Worm (Caenorhabditis elegans) whole organism, L1 larva: ENCODE data around the gene str-93.

Experiments used
- C04F5.9 ChIP-seq: sonication (generic microtip); optimal IDR thresholded peaks from 2 replicates; lab custom pipeline; 2016; ENCODE audit warnings: missing genetic modification characterization, missing compliant biosample characterization
- C16A3.4 ChIP-seq: fragments of 150-350 bp; optimal IDR thresholded peaks from 2 replicates; lab custom pipeline; 2014; ENCODE audit warnings: missing biosample characterization, missing genetic modification characterization
- ceh-63 ChIP-seq: fragments of 200-800 bp; sonication (Bioruptor generic); optimal IDR thresholded peaks from 2 replicates; lab custom pipeline; 2018; ENCODE audit warnings: mild to moderate bottlenecking, missing genetic modification characterization, missing compliant biosample characterization
- dpl-1 ChIP-seq, 3 experiments: fragments of 150-350 bp in 2 of 3; sonication (generic microtip) in 1 of 3; optimal IDR thresholded peaks; 2 replicates each; lab custom pipeline; 2014 to 2017; ENCODE audit warnings: missing biosample characterization in 3 of 3, missing genetic modification characterization in 3 of 3, missing genetic modification reagents in 3 of 3
- dsc-1 ChIP-seq: sonication (generic microtip); optimal IDR thresholded peaks from 2 replicates; lab custom pipeline; 2016; ENCODE audit warnings: mild to moderate bottlenecking, missing genetic modification characterization, missing compliant biosample characterization
- efl-1 ChIP-seq, 4 experiments: fragments of 150-350 bp; optimal IDR thresholded peaks in 3 of 4; peaks in 1 of 4; 1 replicate in 1 of 4; 2 replicates in 3 of 4; lab custom pipeline; 2014; ENCODE audit warnings: missing biosample characterization in 2 of 4, missing genetic modification characterization in 2 of 4, missing genetic modification reagents in 2 of 4
- elt-2 ChIP-seq: sonication (generic microtip); optimal IDR thresholded peaks from 2 replicates; lab custom pipeline; 2016; ENCODE audit warnings: missing genetic modification characterization, mild to moderate bottlenecking, inconsistent platforms, missing compliant biosample characterization, missing genetic modification reagents
- fkh-10 ChIP-seq: sonication (generic microtip); optimal IDR thresholded peaks from 2 replicates; lab custom pipeline; 2017; ENCODE audit warnings: missing biosample characterization, missing genetic modification reagents, missing genetic modification characterization
- fos-1 ChIP-seq: fragments of 150-350 bp; optimal IDR thresholded peaks from 2 replicates; lab custom pipeline; 2014; ENCODE audit warnings: missing biosample characterization, missing genetic modification characterization
- hlh-17 ChIP-seq: fragments of 200-800 bp; sonication (Bioruptor generic); optimal IDR thresholded peaks from 2 replicates; lab custom pipeline; 2018; ENCODE audit warnings: missing genetic modification characterization, mild to moderate bottlenecking, missing compliant biosample characterization, moderate library complexity, borderline replicate concordance
- hpl-2 ChIP-seq: fragments of 150-350 bp; optimal IDR thresholded peaks from 2 replicates; lab custom pipeline; 2014; ENCODE audit warnings: missing biosample characterization, missing genetic modification reagents, missing genetic modification characterization
- jun-1 ChIP-seq: fragments of 150-350 bp; optimal IDR thresholded peaks from 2 replicates; lab custom pipeline; 2014; ENCODE audit warnings: missing biosample characterization, missing genetic modification reagents, missing genetic modification characterization
- lin-13 ChIP-seq: fragments of 150-350 bp; optimal IDR thresholded peaks from 2 replicates; lab custom pipeline; 2014; ENCODE audit warnings: missing biosample characterization, missing genetic modification reagents, missing genetic modification characterization
- lin-35 ChIP-seq, 2 experiments: fragments of 150-350 bp; optimal IDR thresholded peaks; 2 replicates each; lab custom pipeline; 2014; ENCODE audit warnings: missing biosample characterization in 2 of 2, missing genetic modification characterization in 2 of 2, missing genetic modification reagents in 2 of 2
- lsy-2 ChIP-seq, 2 experiments: fragments of 150-350 bp; optimal IDR thresholded peaks; 2 replicates each; lab custom pipeline; 2014; ENCODE audit warnings: missing biosample characterization in 2 of 2, missing genetic modification characterization in 2 of 2
- mab-9 ChIP-seq: fragments of 200-800 bp; sonication (Bioruptor generic); IDR thresholded peaks from 2 replicates; pipeline ENCODE4 v1.3.6; 2022; ENCODE audit warnings: missing genetic modification reagents, missing genetic modification characterization, missing compliant biosample characterization
- mdl-1 ChIP-seq, 2 experiments: fragments of 150-350 bp; optimal IDR thresholded peaks; 2 replicates each; lab custom pipeline; 2014 to 2017; ENCODE audit warnings: missing biosample characterization in 2 of 2, missing genetic modification characterization in 2 of 2, inconsistent platforms in 1 of 2
- mef-2 ChIP-seq: fragments of 150-350 bp; optimal IDR thresholded peaks from 2 replicates; lab custom pipeline; 2014; ENCODE audit warnings: missing biosample characterization, missing genetic modification characterization
- mep-1 ChIP-seq: fragments of 150-350 bp; optimal IDR thresholded peaks from 2 replicates; lab custom pipeline; 2014; ENCODE audit warnings: missing biosample characterization, missing genetic modification characterization
- nhr-11 ChIP-seq: fragments of 150-350 bp; optimal IDR thresholded peaks from 2 replicates; lab custom pipeline; 2014; ENCODE audit warnings: missing biosample characterization, missing genetic modification characterization
- nhr-19 ChIP-seq: fragments of 200-800 bp; sonication (Bioruptor generic); conservative IDR thresholded peaks from 2 replicates; pipeline ENCODE4 v1.3.6; 2022; ENCODE audit warnings: missing genetic modification characterization, missing compliant biosample characterization
- nhr-20 ChIP-seq: sonication (generic microtip); optimal IDR thresholded peaks from 2 replicates; lab custom pipeline; 2016; ENCODE audit warnings: mild to moderate bottlenecking, missing genetic modification characterization, missing compliant biosample characterization
- nhr-237 ChIP-seq: fragments of 150-350 bp; optimal IDR thresholded peaks from 2 replicates; lab custom pipeline; 2014; ENCODE audit warnings: missing biosample characterization, missing genetic modification characterization
- nhr-71 ChIP-seq: sonication (generic microtip); optimal IDR thresholded peaks from 2 replicates; lab custom pipeline; 2016; ENCODE audit warnings: mild to moderate bottlenecking, missing genetic modification characterization, moderate library complexity, missing compliant biosample characterization
- nhr-76 ChIP-seq: sonication (generic microtip); optimal IDR thresholded peaks from 2 replicates; lab custom pipeline; 2017; ENCODE audit warnings: missing biosample characterization, missing genetic modification characterization
- nhr-84 ChIP-seq: sonication (generic microtip); optimal IDR thresholded peaks from 2 replicates; lab custom pipeline; 2017; ENCODE audit warnings: missing biosample characterization, missing genetic modification characterization
- nhr-85 ChIP-seq: sonication (generic microtip); peaks from one replicate; lab custom pipeline; 2016; ENCODE audit warnings: missing genetic modification characterization, inconsistent platforms, missing compliant biosample characterization
- nhr-90 ChIP-seq: sonication (generic microtip); optimal IDR thresholded peaks from 2 replicates; lab custom pipeline; 2016; ENCODE audit warnings: mild to moderate bottlenecking, missing genetic modification characterization, missing compliant biosample characterization; ENCODE audit not compliant: poor library complexity
- pax-3 ChIP-seq: fragments of 200-800 bp; sonication (Bioruptor generic); optimal IDR thresholded peaks from 2 replicates; lab custom pipeline; 2018; ENCODE audit warnings: mild to moderate bottlenecking, missing genetic modification characterization, moderate library complexity, missing compliant biosample characterization
- pqm-1 ChIP-seq: sonication (generic microtip); optimal IDR thresholded peaks from 3 replicates; lab custom pipeline; 2017; ENCODE audit warnings: missing biosample characterization, missing genetic modification characterization
- rnt-1 ChIP-seq: sonication (generic microtip); optimal IDR thresholded peaks from 2 replicates; lab custom pipeline; 2016; ENCODE audit warnings: mild to moderate bottlenecking, missing genetic modification characterization, moderate library complexity, missing compliant biosample characterization
- snu-23 ChIP-seq: sonication (generic microtip); optimal IDR thresholded peaks from 2 replicates; lab custom pipeline; 2016; ENCODE audit warnings: missing genetic modification characterization, missing compliant biosample characterization
- sox-4 ChIP-seq: sonication (generic microtip); optimal IDR thresholded peaks from 2 replicates; lab custom pipeline; 2016; ENCODE audit warnings: missing genetic modification characterization, missing compliant biosample characterization
- sptf-1 ChIP-seq: fragments of 150-350 bp; optimal IDR thresholded peaks from 2 replicates; lab custom pipeline; 2014; ENCODE audit warnings: missing biosample characterization, missing genetic modification characterization
- sup-37 ChIP-seq: fragments of 200-800 bp; sonication (Bioruptor generic); optimal IDR thresholded peaks from 2 replicates; lab custom pipeline; 2018; ENCODE audit warnings: mild to moderate bottlenecking, missing genetic modification characterization, missing compliant biosample characterization
- swsn-7 ChIP-seq: sonication (generic microtip); optimal IDR thresholded peaks from 2 replicates; lab custom pipeline; 2016; ENCODE audit warnings: missing genetic modification characterization, missing compliant biosample characterization
- unc-98 ChIP-seq: fragments of 200-800 bp; sonication (Bioruptor generic); IDR thresholded peaks from 2 replicates; pipeline ENCODE4 v1.3.6; 2022; ENCODE audit warnings: missing genetic modification characterization, missing compliant biosample characterization
- zip-4 ChIP-seq: fragments of 200-800 bp; sonication (Bioruptor generic); optimal IDR thresholded peaks from 2 replicates; lab custom pipeline; 2018; ENCODE audit warnings: mild to moderate bottlenecking, missing genetic modification characterization, moderate library complexity, missing compliant biosample characterization

str-93 gene

DNA sequence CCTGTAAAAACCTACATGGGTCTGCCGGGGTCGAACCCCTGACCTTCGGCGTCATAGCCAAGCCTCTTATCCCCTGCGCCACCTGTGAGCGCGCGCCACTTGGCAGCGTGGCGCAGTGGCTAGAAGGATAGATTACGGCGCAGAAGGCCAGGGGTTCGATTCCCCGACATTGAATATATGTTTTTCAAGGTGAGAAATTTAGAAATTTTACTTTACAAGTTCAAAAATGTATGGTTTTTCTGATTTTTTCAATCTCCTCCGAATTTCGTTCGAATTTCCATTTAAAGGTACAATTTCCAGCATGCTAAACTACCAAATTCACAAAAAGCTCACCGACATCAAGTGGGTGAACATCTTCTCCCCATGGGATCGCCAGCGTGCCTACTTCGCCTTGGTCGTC is 13.2 kb downstream of the str-93 start, which contains the start of gene dgat-2:
Gene dgat-2, plus strand, starts transcription at position 301 of the 400 bp plus-strand sequence.
- TF ChIP-seq efl-1 (optimal IDR thresholded peaks at IDR 0.05; lab: Kevin White, UChicago) = no peak
- no peak for TF ChIP-seq efl-1 (GFP tag; optimal IDR thresholded peaks at IDR 0.05 in 1 of 2; lab: Kevin White, UChicago)
- no peak for TF ChIP-seq nhr-90 (tag; lab: Kevin White, UChicago)
- no peak for TF ChIP-seq lsy-2 (tag; optimal IDR thresholded peaks at IDR 0.05; lab: Kevin White, UChicago)
- TF ChIP-seq, all 84 proteins: peak for 0

ce11 chrV:17659228-17659627 is 14.0 kb downstream of the str-93 start, which contains the start of gene fbxa-108:
Gene fbxa-108 (minus strand): TSS chrV:17659385.
- TF ChIP-seq lin-13 (GFP tag; lab: Kevin White, UChicago) (no peak), mep-1 (tag; lab: Kevin White, UChicago) (no peak), fkh-10 (no peak), nhr-84 (tag; lab: Kevin White, UChicago) (no peak), nhr-90 (tag; lab: Kevin White, UChicago) (peak; percentile 65), ceh-63 (GFP tag; lab: Kevin White, UChicago) (no peak), nhr-85 (no peak), C16A3.4 (no peak), nhr-71 (tag; lab: Kevin White, UChicago) (no peak), pax-3 (tag; lab: Kevin White, UChicago) (no peak), lin-35 (GFP tag; optimal IDR thresholded peaks at IDR 0.05; lab: Kevin White, UChicago) (peak in 1 of 2 experiments; percentile 40), jun-1 (peak; percentile 24), snu-23 (no peak), dpl-1 (GFP tag; optimal IDR thresholded peaks at IDR 0.05; lab: Kevin White, UChicago) (no peak), fos-1 (tag; lab: Kevin White, UChicago) (no peak), nhr-11 (tag; lab: Kevin White, UChicago) (no peak), mef-2 (tag; lab: Kevin White, UChicago) (no peak), C04F5.9 (no peak), unc-98 (no peak), zip-4 (GFP tag; lab: Kevin White, UChicago) (peak; percentile 20), dsc-1 (tag; lab: Kevin White, UChicago) (no peak), sptf-1 (tag; lab: Kevin White, UChicago) (no peak), sox-4 (tag; lab: Kevin White, UChicago) (no peak), efl-1 (optimal IDR thresholded peaks at IDR 0.05; lab: Kevin White, UChicago) (no peak), efl-1 (GFP tag; optimal IDR thresholded peaks at IDR 0.05 in 1 of 2; lab: Kevin White, UChicago) (no peak), pqm-1 (tag; lab: Kevin White, UChicago) (peak; percentile 94), hpl-2 (GFP tag; lab: Kevin White, UChicago) (peak; percentile 28), hlh-17 (no peak), elt-2 (tag; lab: Kevin White, UChicago) (peak; percentile 99), nhr-76 (no peak), sup-37 (GFP tag; lab: Kevin White, UChicago) (no peak), nhr-237 (no peak), mdl-1 (tag; optimal IDR thresholded peaks at IDR 0.05; lab: Kevin White, UChicago) (peak in 1 of 2 experiments; percentile 52), swsn-7 (no peak), nhr-19 (peak; percentile 36), mab-9 (GFP tag; lab: Robert Waterston, UW) (no peak), nhr-20 (tag; lab: Kevin White, UChicago) (peak; percentile 64), rnt-1 (no peak)

DNA sequence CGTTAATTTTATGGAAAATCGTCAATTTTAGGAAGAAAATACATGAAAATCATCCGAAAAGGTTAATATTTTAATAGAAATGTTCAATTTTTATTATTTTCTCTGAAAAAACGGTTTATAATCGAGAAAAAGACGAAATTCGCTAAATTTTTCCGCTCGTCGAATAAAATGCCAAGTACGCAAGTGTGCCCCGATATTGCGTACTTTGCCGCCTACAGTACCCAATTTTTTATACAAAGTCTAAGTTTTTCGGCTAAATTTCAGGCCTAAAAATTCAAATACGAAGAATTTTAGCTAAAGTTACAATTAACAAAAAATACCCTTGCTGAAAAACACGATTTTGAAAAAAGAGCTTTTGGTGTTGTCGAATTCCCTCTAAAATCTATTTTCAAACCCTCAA is 14.4 kb downstream of the str-93 start:
- TF ChIP-seq dsc-1 (tag; lab: Kevin White, UChicago) = no peak
- TF ChIP-seq nhr-85 = peak; percentile 5
